Fruit fly (Drosophila melanogaster): ENCODE results near the gene Arglu1.

Arglu1 gene

dm6 chr2L:9954696-9955095 is 16.8 kb upstream of the Arglu1 start:
- TF ChIP-seq CG14711 (tag; optimal IDR thresholded peaks at IDR 0.05): no peak
- TF ChIP-seq Clk (GFP tag; optimal IDR thresholded peaks at IDR 0.05): no peak
- TF ChIP-seq Crg-1 (GFP tag; optimal IDR thresholded peaks at IDR 0.05): no peak
- no peak for TF ChIP-seq tj (GFP tag; optimal IDR thresholded peaks at IDR 0.05)
- no peak for TF ChIP-seq CG11617 (GFP tag; optimal IDR thresholded peaks at IDR 0.05)
- no peak for TF ChIP-seq ovo (GFP tag; optimal IDR thresholded peaks at IDR 0.05)
- no peak for TF ChIP-seq Mnt (GFP tag; optimal IDR thresholded peaks at IDR 0.05)
- no peak for TF ChIP-seq pad (GFP tag; optimal IDR thresholded peaks at IDR 0.05)
- TF ChIP-seq CG1620 (GFP tag; optimal IDR thresholded peaks at IDR 0.05): no peak
- TF ChIP-seq cic (GFP tag; optimal IDR thresholded peaks at IDR 0.05): no peak
- TF ChIP-seq CG7101 (tag; optimal IDR thresholded peaks at IDR 0.05): no peak
- TF ChIP-seq CG12768 (GFP tag; optimal IDR thresholded peaks at IDR 0.05): no peak
- TF ChIP-seq toe (GFP tag; optimal IDR thresholded peaks at IDR 0.05): no peak

dm6 chr2L:9954119-9954518 is 16.2 kb upstream of the Arglu1 start, which contains the start of the genes CG13126 and CG4709:
Gene CG13126, minus strand, starts transcription at chr2L:9954181.
Gene CG4709, plus strand, starts transcription at chr2L:9954325.
- peak; percentile 17 for TF ChIP-seq Hr96 (GFP tag; optimal IDR thresholded peaks at IDR 0.05)
- peak; percentile 79 for TF ChIP-seq pad (GFP tag; optimal IDR thresholded peaks at IDR 0.05)
- TF ChIP-seq CG5204 (GFP tag; optimal IDR thresholded peaks at IDR 0.05): no peak
- TF ChIP-seq toe (GFP tag; optimal IDR thresholded peaks at IDR 0.05): peak; percentile 60
- TF ChIP-seq cic (GFP tag; optimal IDR thresholded peaks at IDR 0.05): peak; percentile 50
- peak; percentile 94 for TF ChIP-seq CG7101 (tag; optimal IDR thresholded peaks at IDR 0.05)
- peak; percentile 95 for TF ChIP-seq CG14711 (tag; optimal IDR thresholded peaks at IDR 0.05)
- TF ChIP-seq Crg-1 (GFP tag; optimal IDR thresholded peaks at IDR 0.05): peak; percentile 69
- peak; percentile 61 for TF ChIP-seq Clk (GFP tag; optimal IDR thresholded peaks at IDR 0.05)
- no peak for TF ChIP-seq CG1620 (GFP tag; optimal IDR thresholded peaks at IDR 0.05)
- peak; percentile 61 for TF ChIP-seq tj (GFP tag; optimal IDR thresholded peaks at IDR 0.05)
- peak; percentile 38 for TF ChIP-seq ovo (GFP tag; optimal IDR thresholded peaks at IDR 0.05)
- peak; percentile 85 for TF ChIP-seq Mnt (GFP tag; optimal IDR thresholded peaks at IDR 0.05)
- peak; percentile 89 for TF ChIP-seq CG11617 (GFP tag; optimal IDR thresholded peaks at IDR 0.05)
- TF ChIP-seq kay (GFP tag; ENCODE audit: borderline replicate concordance): no peak
- peak; percentile 92 for TF ChIP-seq bab1 (GFP tag; optimal IDR thresholded peaks at IDR 0.05)
- TF ChIP-seq CG7045 (GFP tag; optimal IDR thresholded peaks at IDR 0.05): peak; percentile 89
- peak; percentile 89 for TF ChIP-seq CG33017 (tag; optimal IDR thresholded peaks at IDR 0.05)
- peak; percentile 90 for TF ChIP-seq CG12768 (GFP tag; optimal IDR thresholded peaks at IDR 0.05)
- TF ChIP-seq cnc (optimal IDR thresholded peaks at IDR 0.05): no peak

dm6 chr2L:9949178-9950062 is 11.5 kb upstream of the Arglu1 start:
- no peak for TF ChIP-seq ovo (GFP tag; optimal IDR thresholded peaks at IDR 0.05)
- TF ChIP-seq CG7045 (GFP tag; optimal IDR thresholded peaks at IDR 0.05): peak; percentile 0
- TF ChIP-seq Hr96 (GFP tag; optimal IDR thresholded peaks at IDR 0.05): no peak
- no peak for TF ChIP-seq Clk (GFP tag; optimal IDR thresholded peaks at IDR 0.05)
- TF ChIP-seq CG7101 (tag; optimal IDR thresholded peaks at IDR 0.05): no peak
- no peak for TF ChIP-seq CG14711 (tag; optimal IDR thresholded peaks at IDR 0.05)
- no peak for TF ChIP-seq CG1620 (GFP tag; optimal IDR thresholded peaks at IDR 0.05)
- TF ChIP-seq kay (GFP tag; ENCODE audit: borderline replicate concordance): no peak
- TF ChIP-seq CG5204 (GFP tag; optimal IDR thresholded peaks at IDR 0.05): no peak
- no peak for TF ChIP-seq Crg-1 (GFP tag; optimal IDR thresholded peaks at IDR 0.05)
- no peak for TF ChIP-seq toe (GFP tag; optimal IDR thresholded peaks at IDR 0.05)
- no peak for TF ChIP-seq Mnt (GFP tag; optimal IDR thresholded peaks at IDR 0.05)
- no peak for TF ChIP-seq bab1 (GFP tag; optimal IDR thresholded peaks at IDR 0.05)
- TF ChIP-seq CG12768 (GFP tag; optimal IDR thresholded peaks at IDR 0.05): peak; percentile 72
- no peak for TF ChIP-seq CG11617 (GFP tag; optimal IDR thresholded peaks at IDR 0.05)
- TF ChIP-seq tj (GFP tag; optimal IDR thresholded peaks at IDR 0.05): no peak
- peak; percentile 19 for TF ChIP-seq cic (GFP tag; optimal IDR thresholded peaks at IDR 0.05)
- no peak for TF ChIP-seq CG33017 (tag; optimal IDR thresholded peaks at IDR 0.05)

dm6 chr2L:9948520-9948858 is 10.6 kb upstream of the Arglu1 start:
- TF ChIP-seq Crg-1 (GFP tag; optimal IDR thresholded peaks at IDR 0.05) (no peak), CG14711 (tag; optimal IDR thresholded peaks at IDR 0.05) (no peak), ovo (GFP tag; optimal IDR thresholded peaks at IDR 0.05) (no peak), kay (GFP tag; ENCODE audit: borderline replicate concordance) (no peak), CG12768 (GFP tag; optimal IDR thresholded peaks at IDR 0.05) (no peak), CG11617 (GFP tag; optimal IDR thresholded peaks at IDR 0.05) (no peak), Mnt (GFP tag; optimal IDR thresholded peaks at IDR 0.05) (no peak), bab1 (GFP tag; optimal IDR thresholded peaks at IDR 0.05) (no peak), CG1620 (GFP tag; optimal IDR thresholded peaks at IDR 0.05) (no peak), Clk (GFP tag; optimal IDR thresholded peaks at IDR 0.05) (no peak), cnc (optimal IDR thresholded peaks at IDR 0.05) (no peak), toe (GFP tag; optimal IDR thresholded peaks at IDR 0.05) (no peak)

dm6 chr2L:9947738-9948519 is 10.0 kb upstream of the Arglu1 start:
- TF ChIP-seq CG7045 (GFP tag; optimal IDR thresholded peaks at IDR 0.05) (no peak), cic (GFP tag; optimal IDR thresholded peaks at IDR 0.05) (peak; percentile 47), CG12768 (GFP tag; optimal IDR thresholded peaks at IDR 0.05) (peak; percentile 68)

Measured in whole organism, adult.